Worm (Caenorhabditis elegans): ENCODE measurements around the gene K06A4.6.

K06A4.6 gene

ce11 chrV:9503152-9503817 is 22.8 kb upstream of the K06A4.6 start (continued):
- TF ChIP-seq lim-7 (GFP tag; IDR thresholded peaks at IDR 0.05) (peak; percentile 87), saeg-2 (GFP tag; IDR thresholded peaks at IDR 0.05) (peak; percentile 49; the same call in 1 of the 2 replicates), dmd-8 (GFP tag; IDR thresholded peaks at IDR 0.05) (peak; percentile 97), ceh-44 (GFP tag; IDR thresholded peaks at IDR 0.05) (0 out of 2 replicates have a peak, but pooled peaks have one; percentile 43), snpc-4 (tag; optimal IDR thresholded peaks at IDR 0.05) (peak; percentile 81), ceh-20 (GFP tag; IDR thresholded peaks at IDR 0.05) (peak; percentile 84), T20F7.1 (GFP tag; optimal IDR thresholded peaks at IDR 0.05) (peak; percentile 47), zfp-3 (GFP tag; conservative IDR thresholded peaks at IDR 0.05) (0 out of 2 replicates have a peak, but pooled peaks have one; percentile 59), nhr-28 (tag; optimal IDR thresholded peaks at IDR 0.05) (peak; percentile 59), nhr-25 (tag; optimal IDR thresholded peaks at IDR 0.05; ENCODE audit: borderline replicate concordance, insufficient read depth) (peak; percentile 39), hlh-30 (tag; optimal IDR thresholded peaks at IDR 0.05; ENCODE audit: insufficient read depth) (peak; percentile 6), jun-1 (tag; optimal IDR thresholded peaks at IDR 0.05) (no peak), mdt-29 (GFP tag; IDR thresholded peaks at IDR 0.05) (peak; percentile 86), lin-39 (tag; optimal IDR thresholded peaks at IDR 0.05) (no peak), dve-1 (tag; optimal IDR thresholded peaks at IDR 0.05; ENCODE audit: insufficient read depth) (no peak), hlh-11 (tag; optimal IDR thresholded peaks at IDR 0.05) (peak; percentile 65), cey-2 (tag; optimal IDR thresholded peaks at IDR 0.05; ENCODE audit: borderline replicate concordance, insufficient read depth) (no peak), lsy-2 (tag; optimal IDR thresholded peaks at IDR 0.05) (peak in 1 of 2 experiments; percentile 65), R02D3.7 (tag; optimal IDR thresholded peaks at IDR 0.05) (no peak), duxl-1 (tag; optimal IDR thresholded peaks at IDR 0.05; ENCODE audit: poor library complexity) (peak; percentile 65), F49E8.2 (tag; optimal IDR thresholded peaks at IDR 0.05; ENCODE audit: borderline replicate concordance) (no peak), madf-9 (GFP tag; conservative IDR thresholded peaks at IDR 0.05) (peak; percentile 79), nhr-48 (tag; optimal IDR thresholded peaks at IDR 0.05) (peak; percentile 75), nhr-111 (GFP tag; optimal IDR thresholded peaks at IDR 0.05) (peak; percentile 6), nhr-6 (tag; optimal IDR thresholded peaks at IDR 0.05) (no peak), fos-1 (tag; optimal IDR thresholded peaks at IDR 0.05) (no peak), daf-19 (GFP tag; conservative IDR thresholded peaks at IDR 0.05) (peak; percentile 89), set-16 (GFP tag; IDR thresholded peaks at IDR 0.05) (no peak), ces-1 (GFP tag; optimal IDR thresholded peaks at IDR 0.05) (no peak), ceh-82 (tag; optimal IDR thresholded peaks at IDR 0.05) (no peak), zfp-2 (tag; optimal IDR thresholded peaks at IDR 0.05) (no peak), nhr-10 (tag; optimal IDR thresholded peaks at IDR 0.05) (no peak), fkh-10 (GFP tag; optimal IDR thresholded peaks at IDR 0.05) (no peak), mxl-2 (GFP tag; conservative IDR thresholded peaks at IDR 0.05) (0 out of 2 replicates have a peak, but pooled peaks have one; percentile 12), daf-16 (GFP tag; optimal IDR thresholded peaks at IDR 0.05) (peak in 1 of 2 experiments; percentile 81), daf-16 (tag; optimal IDR thresholded peaks at IDR 0.05) (peak; percentile 51), unc-130 (GFP tag; optimal IDR thresholded peaks at IDR 0.05) (no peak), skn-1 (tag; optimal IDR thresholded peaks at IDR 0.05) (no peak), egl-27 (tag; optimal IDR thresholded peaks at IDR 0.05) (no peak), spr-1 (tag; optimal IDR thresholded peaks at IDR 0.05) (peak; percentile 41), aha-1 (tag) (peak; percentile 95), Y75B8A.6 (GFP tag; IDR thresholded peaks at IDR 0.05) (0 out of 2 replicates have a peak, but pooled peaks have one; percentile 80), lin-38 (GFP tag; IDR thresholded peaks at IDR 0.05) (no peak; the same call in 1 of the 2 replicates), zip-2 (tag; optimal IDR thresholded peaks at IDR 0.05) (no peak), F10B5.3 (tag; optimal IDR thresholded peaks at IDR 0.05) (no peak), mes-2 (tag; optimal IDR thresholded peaks at IDR 0.05; ENCODE audit: poor library complexity, severe bottlenecking) (peak; percentile 71), mep-1 (tag; optimal IDR thresholded peaks at IDR 0.05) (peak; percentile 56), nhr-237 (tag; optimal IDR thresholded peaks at IDR 0.05) (no peak), ceh-32 (tag; optimal IDR thresholded peaks at IDR 0.05; ENCODE audit: poor library complexity) (no peak)
